Worm (Caenorhabditis elegans) whole organism, young adult: ENCODE measurements around the gene tor-1.

ENCODE experiments used
- B0336.3 ChIP-seq: fragments of 200-800 bp; sonication (Bioruptor generic); IDR thresholded peaks from 2 replicates; pipeline ENCODE4 v1.3.6; 2022; ENCODE audit warnings: missing genetic modification characterization, missing compliant biosample characterization
- C06A6.2 ChIP-seq: fragments of 200-800 bp; sonication (Bioruptor generic); conservative IDR thresholded peaks from 2 replicates; pipeline ENCODE4 v1.3.6; 2022; ENCODE audit warnings: missing genetic modification characterization, missing compliant biosample characterization
- C17E4.6 ChIP-seq: fragments of 200-800 bp; sonication (Bioruptor generic); IDR thresholded peaks from 2 replicates; pipeline ENCODE4 v1.3.6; 2022; ENCODE audit warnings: missing genetic modification reagents, missing genetic modification characterization, missing compliant biosample characterization
- F10E7.11 ChIP-seq: sonication (generic microtip); optimal IDR thresholded peaks from 2 replicates; lab custom pipeline; 2017; ENCODE audit warnings: mild to moderate bottlenecking, missing genetic modification characterization, moderate library complexity, missing compliant biosample characterization
- F49E8.2 ChIP-seq: sonication (generic microtip); optimal IDR thresholded peaks from 3 replicates; lab custom pipeline; 2017; ENCODE audit warnings: missing genetic modification characterization, mild to moderate bottlenecking, missing compliant biosample characterization, antibody characterized with exemption, moderate library complexity; ENCODE audit not compliant: insufficient read depth
- F57C9.4 ChIP-seq: sonication (generic microtip); optimal IDR thresholded peaks from 2 replicates; lab custom pipeline; 2017; ENCODE audit warnings: mild to moderate bottlenecking, missing genetic modification characterization, missing compliant biosample characterization
- K11D2.4 ChIP-seq: fragments of 200-800 bp; sonication (Bioruptor generic); IDR thresholded peaks from 2 replicates; pipeline ENCODE4 v1.3.6; 2022; ENCODE audit warnings: missing genetic modification reagents, missing genetic modification characterization, missing compliant biosample characterization
- K12H6.12 ChIP-seq: fragments of 200-800 bp; sonication (Bioruptor generic); optimal IDR thresholded peaks from 2 replicates; lab custom pipeline; 2018; ENCODE audit warnings: mild to moderate bottlenecking, missing genetic modification characterization, missing compliant biosample characterization
- T07F8.4 ChIP-seq: sonication (generic microtip); optimal IDR thresholded peaks from 2 replicates; lab custom pipeline; 2016; ENCODE audit warnings: mild to moderate bottlenecking, missing genetic modification characterization, moderate library complexity, missing compliant biosample characterization
- aptf-2 ChIP-seq: fragments of 200-800 bp; sonication (Bioruptor generic); conservative IDR thresholded peaks from 2 replicates; pipeline ENCODE4 v1.3.6; 2022; ENCODE audit warnings: missing genetic modification reagents, missing genetic modification characterization, missing compliant biosample characterization
- atf-7 ChIP-seq: sonication (generic microtip); optimal IDR thresholded peaks from 2 replicates; lab custom pipeline; 2017; ENCODE audit warnings: mild to moderate bottlenecking, missing genetic modification characterization, missing compliant biosample characterization
- attf-3 ChIP-seq: fragments of 200-800 bp; sonication (Bioruptor generic); conservative IDR thresholded peaks from 2 replicates; pipeline ENCODE4 v1.3.6; 2022; ENCODE audit warnings: missing genetic modification reagents, missing genetic modification characterization, missing compliant biosample characterization
- bed-2 ChIP-seq: fragments of 200-800 bp; sonication (Bioruptor generic); IDR thresholded peaks from 2 replicates; pipeline ENCODE4 v1.3.6; 2022; ENCODE audit warnings: missing genetic modification reagents, missing genetic modification characterization, missing compliant biosample characterization
- cebp-1 ChIP-seq, 2 experiments: fragments of 200-800 bp in 1 of 2; sonication (Bioruptor generic) in 1 of 2; sonication (generic microtip) in 1 of 2; IDR thresholded peaks in 1 of 2; optimal IDR thresholded peaks in 1 of 2; 2 replicates each; pipeline versions ENCODE4 v1.3.6 to Lab custom; 2017 to 2022; ENCODE audit warnings: missing compliant biosample characterization in 2 of 2, missing genetic modification characterization in 2 of 2, mild to moderate bottlenecking in 1 of 2, missing genetic modification reagents in 1 of 2, moderate library complexity in 1 of 2
- ceh-100 ChIP-seq: fragments of 200-800 bp; sonication (Bioruptor generic); IDR thresholded peaks from 2 replicates; pipeline ENCODE4 v1.3.6; 2022; ENCODE audit warnings: missing genetic modification reagents, missing genetic modification characterization, missing compliant biosample characterization
- ceh-79 ChIP-seq: sonication (generic microtip); optimal IDR thresholded peaks from 2 replicates; lab custom pipeline; 2017; ENCODE audit warnings: mild to moderate bottlenecking, missing genetic modification characterization, missing compliant biosample characterization
- die-1 ChIP-seq: sonication (generic microtip); optimal IDR thresholded peaks from 2 replicates; lab custom pipeline; 2016; ENCODE audit warnings: missing genotype, mild to moderate bottlenecking, missing genetic modification characterization, missing compliant biosample characterization
- dox-1 ChIP-seq: fragments of 200-800 bp; sonication (Bioruptor generic); IDR thresholded peaks from 2 replicates; pipeline ENCODE4 v1.3.6; 2022; ENCODE audit warnings: missing genetic modification reagents, missing genetic modification characterization, missing compliant biosample characterization
- dpff-1 ChIP-seq: sonication (generic microtip); optimal IDR thresholded peaks from 2 replicates; lab custom pipeline; 2017; ENCODE audit warnings: mild to moderate bottlenecking, missing genetic modification characterization, missing compliant biosample characterization
- gei-17 ChIP-seq: fragments of 200-800 bp; sonication (Bioruptor generic); optimal IDR thresholded peaks from 2 replicates; lab custom pipeline; 2018; ENCODE audit warnings: mild to moderate bottlenecking, missing genetic modification characterization, missing compliant biosample characterization
- hlh-26 ChIP-seq: fragments of 200-800 bp; sonication (Bioruptor generic); conservative IDR thresholded peaks from 2 replicates; pipeline ENCODE4 v1.3.6; 2022; ENCODE audit warnings: missing genetic modification reagents, missing genetic modification characterization, missing compliant biosample characterization
- let-526 ChIP-seq: fragments of 200-800 bp; sonication (Bioruptor generic); IDR thresholded peaks from 2 replicates; pipeline ENCODE4 v1.3.6; 2022; ENCODE audit warnings: missing genetic modification reagents, missing genetic modification characterization, missing compliant biosample characterization
- let-607 ChIP-seq, 2 experiments: fragments of 200-800 bp in 1 of 2; sonication (Bioruptor generic) in 1 of 2; sonication (generic microtip) in 1 of 2; optimal IDR thresholded peaks; 2 replicates each; lab custom pipeline; 2016 to 2018; ENCODE audit warnings: mild to moderate bottlenecking in 2 of 2, missing compliant biosample characterization in 2 of 2, missing genetic modification characterization in 2 of 2, moderate library complexity in 2 of 2, missing genotype in 1 of 2
- lin-54 ChIP-seq: fragments of 200-800 bp; sonication (Bioruptor generic); optimal IDR thresholded peaks from 2 replicates; lab custom pipeline; 2018; ENCODE audit warnings: mild to moderate bottlenecking, missing genetic modification characterization, missing compliant biosample characterization
- lir-1 ChIP-seq: fragments of 200-800 bp; sonication (Bioruptor generic); conservative IDR thresholded peaks from 2 replicates; pipeline ENCODE4 v1.3.6; 2022; ENCODE audit warnings: missing genetic modification reagents, missing genetic modification characterization, missing compliant biosample characterization
- madf-3 ChIP-seq: fragments of 200-800 bp; sonication (Bioruptor generic); IDR thresholded peaks from 2 replicates; pipeline ENCODE4 v1.3.6; 2022; ENCODE audit warnings: missing genetic modification reagents, missing genetic modification characterization, missing compliant biosample characterization
- madf-6 ChIP-seq: fragments of 200-800 bp; sonication (Bioruptor generic); IDR thresholded peaks from 2 replicates; pipeline ENCODE4 v1.3.6; 2022; ENCODE audit warnings: missing genetic modification reagents, missing genetic modification characterization, missing compliant biosample characterization
- madf-8 ChIP-seq: fragments of 200-800 bp; sonication (Bioruptor generic); conservative IDR thresholded peaks from 2 replicates; pipeline ENCODE4 v1.3.6; 2022; ENCODE audit warnings: missing genetic modification reagents, missing genetic modification characterization, missing compliant biosample characterization
- mel-28 ChIP-seq: sonication (generic microtip); optimal IDR thresholded peaks from 2 replicates; lab custom pipeline; 2016; ENCODE audit warnings: borderline replicate concordance, mild to moderate bottlenecking, missing genetic modification characterization, missing compliant biosample characterization
- nfya-2 ChIP-seq: fragments of 200-800 bp; sonication (Bioruptor generic); IDR thresholded peaks from 2 replicates; pipeline ENCODE4 v1.3.6; 2022; ENCODE audit warnings: missing genetic modification reagents, missing genetic modification characterization, missing compliant biosample characterization
- nfyb-1 ChIP-seq: fragments of 200-800 bp; sonication (Bioruptor generic); IDR thresholded peaks from 2 replicates; pipeline ENCODE4 v1.3.6; 2022; ENCODE audit warnings: missing genetic modification reagents, missing genetic modification characterization, missing compliant biosample characterization
- nhr-120 ChIP-seq: fragments of 200-800 bp; sonication (Bioruptor generic); IDR thresholded peaks from 2 replicates; pipeline ENCODE4 v1.3.6; 2022; ENCODE audit warnings: missing genetic modification characterization, missing compliant biosample characterization
- nhr-80 ChIP-seq: sonication (generic microtip); optimal IDR thresholded peaks from 2 replicates; lab custom pipeline; 2016; ENCODE audit warnings: missing genetic modification characterization, missing compliant biosample characterization
- pbrm-1 ChIP-seq: fragments of 200-800 bp; sonication (Bioruptor generic); IDR thresholded peaks from 2 replicates; pipeline ENCODE4 v1.3.6; 2022; ENCODE audit warnings: missing genetic modification reagents, missing genetic modification characterization, missing compliant biosample characterization
- rpc-1 ChIP-seq, 2 experiments: fragments of 150-350 bp in 1 of 2; sonication (generic microtip) in 1 of 2; optimal IDR thresholded peaks; 2 replicates each; lab custom pipeline; 2014 to 2018; ENCODE audit warnings: missing biosample characterization in 1 of 2, missing genetic modification characterization in 1 of 2, missing genetic modification reagents in 1 of 2, missing genotype in 1 of 2
- sea-2 ChIP-seq: fragments of 200-800 bp; sonication (Bioruptor generic); IDR thresholded peaks from 2 replicates; pipeline ENCODE4 v1.3.6; 2022; ENCODE audit warnings: missing genetic modification characterization, missing compliant biosample characterization
- somi-1 ChIP-seq: fragments of 200-800 bp; sonication (Bioruptor generic); optimal IDR thresholded peaks from 2 replicates; lab custom pipeline; 2018; ENCODE audit warnings: mild to moderate bottlenecking, missing genetic modification characterization, missing compliant biosample characterization
- sptf-2 ChIP-seq: fragments of 200-800 bp; sonication (Bioruptor generic); optimal IDR thresholded peaks from 2 replicates; lab custom pipeline; 2018; ENCODE audit warnings: mild to moderate bottlenecking, missing genetic modification characterization, missing compliant biosample characterization
- tbp1 ChIP-seq: fragments of 200-800 bp; sonication (Bioruptor generic); optimal IDR thresholded peaks from 2 replicates; lab custom pipeline; 2018; ENCODE audit warnings: mild to moderate bottlenecking, missing genetic modification characterization, missing compliant biosample characterization
- unc-130 ChIP-seq: sonication (generic microtip); optimal IDR thresholded peaks from 2 replicates; lab custom pipeline; 2016; ENCODE audit warnings: missing genetic modification reagents, missing genetic modification characterization, missing compliant biosample characterization
- unc-62 ChIP-seq: fragments of 150-350 bp; optimal IDR thresholded peaks from 2 replicates; lab custom pipeline; 2014; ENCODE audit warnings: missing biosample characterization, missing genetic modification reagents, missing genetic modification characterization
- zfh-2 ChIP-seq: fragments of 200-800 bp; sonication (Bioruptor generic); conservative IDR thresholded peaks from 2 replicates; pipeline ENCODE4 v1.3.6; 2022; ENCODE audit warnings: missing genetic modification reagents, missing genetic modification characterization, missing compliant biosample characterization
- ztf-18 ChIP-seq: sonication (generic microtip); optimal IDR thresholded peaks from 2 replicates; lab custom pipeline; 2016; ENCODE audit warnings: missing genotype, mild to moderate bottlenecking, missing genetic modification characterization, missing compliant biosample characterization
- ztf-28 ChIP-seq: fragments of 200-800 bp; sonication (Bioruptor generic); IDR thresholded peaks from 2 replicates; pipeline ENCODE4 v1.3.6; 2022; ENCODE audit warnings: missing genetic modification reagents, missing genetic modification characterization, missing compliant biosample characterization
- ztf-3 ChIP-seq: fragments of 200-800 bp; sonication (Bioruptor generic); optimal IDR thresholded peaks from 2 replicates; lab custom pipeline; 2018; ENCODE audit warnings: mild to moderate bottlenecking, missing genetic modification characterization, missing compliant biosample characterization
- ztf-6 ChIP-seq: fragments of 200-800 bp; sonication (Bioruptor generic); IDR thresholded peaks from 2 replicates; pipeline ENCODE4 v1.3.6; 2022; ENCODE audit warnings: missing genetic modification reagents, missing genetic modification characterization, missing compliant biosample characterization

The tor-1 gene

ce11 chrIV:14032620-14033501 lies 47.3 kb upstream of the tor-1 start (continued):
- TF ChIP-seq K11D2.4 (GFP tag; lab: Robert Waterston, UW) (peak; percentile 62; the same call in 1 of the 2 replicates), die-1 (tag; lab: Kevin White, UChicago) (no peak), atf-7 (peak; percentile 74), K12H6.12 (tag; lab: Kevin White, UChicago) (peak; percentile 58), let-526 (GFP tag; lab: Robert Waterston, UW) (no peak), unc-62 (GFP tag; lab: Kevin White, UChicago) (no peak), pbrm-1 (GFP tag; lab: Robert Waterston, UW) (0 out of 2 replicates have a peak, but pooled peaks have one; percentile 62), ceh-79 (tag; lab: Kevin White, UChicago) (no peak), hlh-26 (GFP tag; lab: Robert Waterston, UW) (no peak), ztf-18 (tag; lab: Kevin White, UChicago) (no peak), ztf-3 (GFP tag; lab: Kevin White, UChicago) (no peak), sea-2 (peak; percentile 15; the same call in 1 of the 2 replicates), zfh-2 (GFP tag; lab: Robert Waterston, UW) (no peak), ztf-28 (GFP tag; lab: Robert Waterston, UW) (no peak), B0336.3 (GFP tag; lab: Robert Waterston, UW) (peak; percentile 61), bed-2 (GFP tag; lab: Robert Waterston, UW) (no peak), ztf-6 (no peak), tbp1 (peak; percentile 2), unc-130 (no peak), rpc-1 (optimal IDR thresholded peaks at IDR 0.05; lab: Kevin White, UChicago) (peak; percentile 10), rpc-1 (tag; optimal IDR thresholded peaks at IDR 0.05; lab: Kevin White, UChicago) (no peak), let-607 (tag; optimal IDR thresholded peaks at IDR 0.05; lab: Kevin White, UChicago) (peak in 1 of 2 experiments; percentile 57), attf-3 (no peak), dox-1 (GFP tag; lab: Robert Waterston, UW) (no peak), nfya-2 (no peak), nhr-120 (GFP tag; lab: Robert Waterston, UW) (no peak), T07F8.4 (no peak), nhr-80 (tag; lab: Kevin White, UChicago) (no peak), somi-1 (GFP tag; lab: Kevin White, UChicago) (peak; percentile 57), F49E8.2 (tag; lab: Kevin White, UChicago) (no peak), F57C9.4 (no peak), dpff-1 (no peak), gei-17 (GFP tag; lab: Kevin White, UChicago) (peak; percentile 57), aptf-2 (GFP tag; lab: Robert Waterston, UW) (0 out of 2 replicates have a peak, but pooled peaks have one; percentile 28), lir-1 (GFP tag; lab: Robert Waterston, UW) (no peak), lin-54 (GFP tag; lab: Kevin White, UChicago) (peak; percentile 53), F10E7.11 (no peak), madf-3 (GFP tag; lab: Robert Waterston, UW) (peak; percentile 83), ceh-100 (GFP tag; lab: Robert Waterston, UW) (peak; percentile 28; the same call in 1 of the 2 replicates), nfyb-1 (GFP tag; lab: Robert Waterston, UW) (peak; percentile 89), madf-8 (no peak), C06A6.2 (GFP tag; lab: Robert Waterston, UW) (peak; percentile 76), mel-28 (tag; lab: Kevin White, UChicago) (no peak), C17E4.6 (GFP tag; lab: Robert Waterston, UW) (no peak), sptf-2 (GFP tag; lab: Kevin White, UChicago) (no peak), madf-6 (GFP tag; lab: Robert Waterston, UW) (no peak), cebp-1 (GFP tag; IDR thresholded peaks at IDR 0.05; lab: Robert Waterston, UW) (no peak), cebp-1 (tag; optimal IDR thresholded peaks at IDR 0.05; lab: Kevin White, UChicago) (peak; percentile 66)
